Worm (Caenorhabditis elegans) whole organism, L3 larva: Measurements from ENCODE around the gene C27B7.2.

Source experiments
- ZK546.5 ChIP-seq: sonication (generic microtip); optimal IDR thresholded peaks from 2 replicates; lab custom pipeline; 2017; ENCODE audit warnings: missing biosample characterization, missing genetic modification characterization
- ama-1 ChIP-seq: fragments of 150-350 bp; optimal IDR thresholded peaks from 2 replicates; lab custom pipeline; 2018
- elt-2 ChIP-seq: sonication (generic microtip); optimal IDR thresholded peaks from 2 replicates; lab custom pipeline; 2016; ENCODE audit warnings: missing genetic modification reagents, mild to moderate bottlenecking, missing genetic modification characterization, missing compliant biosample characterization
- mdl-1 ChIP-seq: fragments of 150-350 bp; optimal IDR thresholded peaks from 2 replicates; lab custom pipeline; 2014; ENCODE audit warnings: missing biosample characterization, missing genetic modification characterization
- nhr-28 ChIP-seq: fragments of 150-350 bp; optimal IDR thresholded peaks from 2 replicates; lab custom pipeline; 2014; ENCODE audit warnings: missing biosample characterization, missing genetic modification characterization
- sea-2 ChIP-seq: fragments of 150-350 bp; sonication (generic microtip); optimal IDR thresholded peaks from 4 replicates; lab custom pipeline; 2014; ENCODE audit warnings: missing biosample characterization, missing genetic modification reagents, missing genetic modification characterization
- tbx-2 ChIP-seq: sonication (generic microtip); optimal IDR thresholded peaks from 2 replicates; lab custom pipeline; 2016; ENCODE audit warnings: mild to moderate bottlenecking, missing genetic modification characterization, missing compliant biosample characterization
- unc-62 ChIP-seq: fragments of 150-350 bp; sonication (generic microtip); optimal IDR thresholded peaks from 4 replicates; lab custom pipeline; 2014; ENCODE audit warnings: missing biosample characterization, missing genetic modification reagents, missing genetic modification characterization
- zag-1 ChIP-seq: fragments of 150-350 bp; optimal IDR thresholded peaks from 2 replicates; lab custom pipeline; 2014; ENCODE audit warnings: missing biosample characterization, missing genetic modification characterization

ce11 chrIV:8848983-8849382, 43.7 kb upstream of the C27B7.2 start:
- TF ChIP-seq nhr-28 (no peak), mdl-1 (tag; lab: Kevin White, UChicago) (no peak), zag-1 (tag; lab: Kevin White, UChicago) (no peak), ama-1 (no peak), unc-62 (GFP tag; lab: Kevin White, UChicago) (no peak), ZK546.5 (no peak), sea-2 (no peak), tbx-2 (no peak), elt-2 (tag; lab: Kevin White, UChicago) (no peak)
